Worm (Caenorhabditis elegans): Measurements from ENCODE around the gene C06E4.2.

DNA sequence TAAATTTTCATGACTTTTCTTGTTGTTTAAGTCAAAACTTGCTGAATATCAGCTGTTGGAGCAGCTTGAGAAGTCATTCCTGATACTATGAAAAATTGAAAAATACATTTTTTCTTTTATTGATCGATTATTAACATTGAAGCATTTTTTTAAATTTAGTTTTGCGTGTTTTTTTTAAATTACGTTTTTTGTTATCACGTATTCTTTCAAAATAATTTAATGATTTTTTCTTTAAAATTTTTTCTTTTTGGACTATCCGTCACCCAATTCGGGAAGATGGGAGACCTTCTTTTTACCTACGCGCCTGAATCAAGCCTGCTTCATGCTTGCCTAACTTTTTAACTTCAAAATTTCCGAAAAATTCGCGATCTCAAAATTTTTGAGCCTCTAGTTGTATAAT is 17.4 kb downstream of the C06E4.2 start, which contains the start of gene F42C5.5:
- TF ChIP-seq hlh-30 (tag; optimal IDR thresholded peaks at IDR 0.05; ENCODE audit: insufficient read depth) (no peak), syd-9 (tag; optimal IDR thresholded peaks at IDR 0.05) (no peak), pag-3 (tag; optimal IDR thresholded peaks at IDR 0.05; ENCODE audit: borderline replicate concordance) (no peak)
